Fruit fly (Drosophila melanogaster) whole organism, embryonic: Measurements from ENCODE around the gene dhd.

Source experiments
- CG11398 ChIP-seq: fragments of 200-800 bp; sonication (Bioruptor generic); optimal IDR thresholded peaks from 2 replicates; lab custom pipeline; 2016; ENCODE audit warnings: missing biosample characterization, missing genetic modification characterization
- CG12391 ChIP-seq: fragments of 200-800 bp; sonication (Bioruptor generic); optimal IDR thresholded peaks from 3 replicates; lab custom pipeline; 2018; ENCODE audit warnings: missing biosample characterization, mild to moderate bottlenecking, missing genetic modification characterization, moderate library complexity
- CG13123 ChIP-seq: fragments of 200-800 bp; sonication (Bioruptor generic); optimal IDR thresholded peaks from 2 replicates; lab custom pipeline; 2016; ENCODE audit warnings: missing biosample characterization, missing genetic modification characterization
- CG1603 ChIP-seq: fragments of 200-800 bp; sonication (Bioruptor generic); optimal IDR thresholded peaks from 2 replicates; lab custom pipeline; 2019; ENCODE audit warnings: missing biosample characterization, mild to moderate bottlenecking, missing genetic modification characterization, moderate library complexity
- CG17328 ChIP-seq: fragments of 200-800 bp; sonication (Bioruptor generic); IDR thresholded peaks from 2 replicates; pipeline ENCODE4 v1.3.6; 2022; ENCODE audit warnings: missing biosample characterization, missing genetic modification characterization
- CG17361 ChIP-seq: fragments of 200-800 bp; sonication (Bioruptor generic); IDR thresholded peaks from 3 replicates; pipeline ENCODE4 v1.3.6; 2022; ENCODE audit warnings: missing biosample characterization, missing genetic modification characterization
- CG2120 ChIP-seq: fragments of 200-800 bp; sonication (Bioruptor generic); optimal IDR thresholded peaks from 3 replicates; lab custom pipeline; 2016; ENCODE audit warnings: missing biosample characterization, missing genetic modification characterization
- CG32532 ChIP-seq: fragments of 200-800 bp; sonication (Bioruptor generic); IDR thresholded peaks from 2 replicates; pipeline ENCODE4 v1.3.6; 2022; ENCODE audit warnings: missing biosample characterization, missing genetic modification characterization
- CG33557 ChIP-seq: fragments of 200-800 bp; sonication (Bioruptor generic); optimal IDR thresholded peaks from 2 replicates; lab custom pipeline; 2019; ENCODE audit warnings: missing biosample characterization, mild to moderate bottlenecking, missing genetic modification characterization, moderate library complexity
- CG3847 ChIP-seq: fragments of 200-800 bp; sonication (Bioruptor generic); IDR thresholded peaks from 2 replicates; pipeline ENCODE4 v1.3.6; 2022; ENCODE audit warnings: missing biosample characterization, missing genetic modification characterization
- CG42726 ChIP-seq: fragments of 200-800 bp; sonication (Bioruptor generic); IDR thresholded peaks from 2 replicates; pipeline ENCODE4 v1.3.6; 2022; ENCODE audit warnings: missing biosample characterization, missing genetic modification characterization; ENCODE audit not compliant: partially characterized antibody
- CG4424 ChIP-seq: fragments of 200-800 bp; sonication (Bioruptor generic); optimal IDR thresholded peaks from 3 replicates; lab custom pipeline; 2016; ENCODE audit warnings: missing biosample characterization, missing genetic modification characterization
- CG4820 ChIP-seq: fragments of 200-800 bp; sonication (Bioruptor generic); optimal IDR thresholded peaks from 3 replicates; lab custom pipeline; 2016; ENCODE audit warnings: missing biosample characterization, missing genetic modification characterization
- CG9797 ChIP-seq: fragments of 200-800 bp; sonication (Bioruptor generic); optimal IDR thresholded peaks from 3 replicates; lab custom pipeline; 2018; ENCODE audit warnings: missing biosample characterization, mild to moderate bottlenecking, missing genetic modification characterization
- Chrac-16 ChIP-seq: fragments of 200-800 bp; sonication (Bioruptor generic); optimal IDR thresholded peaks from 3 replicates; lab custom pipeline; 2016; ENCODE audit warnings: missing biosample characterization, missing genetic modification characterization
- CrebB ChIP-seq: fragments of 200-800 bp; sonication (Bioruptor generic); optimal IDR thresholded peaks from 3 replicates; lab custom pipeline; 2018; ENCODE audit warnings: missing biosample characterization, mild to moderate bottlenecking, missing genetic modification characterization
- D19A ChIP-seq: fragments of 200-800 bp; optimal IDR thresholded peaks from 3 replicates; lab custom pipeline; 2019; ENCODE audit warnings: missing biosample characterization, mild to moderate bottlenecking, missing genetic modification characterization, moderate library complexity
- Dp ChIP-seq: fragments of 200-800 bp; sonication (Bioruptor generic); optimal IDR thresholded peaks from 2 replicates; lab custom pipeline; 2018; ENCODE audit warnings: missing biosample characterization, mild to moderate bottlenecking, missing genetic modification characterization, moderate library complexity
- Eip74EF ChIP-seq, 2 experiments: fragments of 200-800 bp in 1 of 2; fragments of >200 bp in 1 of 2; sonication (Bioruptor generic) in 1 of 2; optimal IDR thresholded peaks; 2 replicates each; lab custom pipeline; 2017 to 2019; ENCODE audit warnings: missing biosample characterization in 2 of 2, missing genetic modification characterization in 2 of 2, mild to moderate bottlenecking in 1 of 2, moderate library complexity in 1 of 2
- Elba2 ChIP-seq: fragments of 200-800 bp; sonication (Bioruptor generic); optimal IDR thresholded peaks from 3 replicates; lab custom pipeline; 2016; ENCODE audit warnings: missing biosample characterization, missing genetic modification characterization
- Ets97D ChIP-seq: fragments of 200-800 bp; sonication (Bioruptor generic); optimal IDR thresholded peaks from 3 replicates; lab custom pipeline; 2016; ENCODE audit warnings: missing biosample characterization, missing genetic modification characterization
- Fer1 ChIP-seq: fragments of 200-800 bp; sonication (Bioruptor generic); optimal IDR thresholded peaks from 2 replicates; lab custom pipeline; 2017; ENCODE audit warnings: missing biosample characterization, mild to moderate bottlenecking, missing genetic modification characterization
- H2.0 ChIP-seq: fragments of 200-800 bp; sonication (Bioruptor generic); IDR thresholded peaks from 2 replicates; pipeline ENCODE4 v1.3.6; 2022; ENCODE audit warnings: missing biosample characterization, missing genetic modification characterization
- HmgD ChIP-seq: fragments of 200-800 bp; sonication (Bioruptor generic); optimal IDR thresholded peaks from 3 replicates; lab custom pipeline; 2016; ENCODE audit warnings: missing biosample characterization, missing genetic modification characterization
- Lhr ChIP-seq: fragments of 200-800 bp; sonication (Bioruptor generic); optimal IDR thresholded peaks from 3 replicates; lab custom pipeline; 2017; ENCODE audit warnings: mild to moderate bottlenecking, missing biosample characterization, missing genetic modification reagents, missing genetic modification characterization
- Nf-YA ChIP-seq: fragments of 200-800 bp; sonication (Bioruptor generic); IDR thresholded peaks from 2 replicates; pipeline ENCODE4 v1.3.6; 2022; ENCODE audit warnings: missing biosample characterization, missing genetic modification characterization
- Nf-YC ChIP-seq: fragments of 200-800 bp; optimal IDR thresholded peaks from 3 replicates; lab custom pipeline; 2019; ENCODE audit warnings: missing biosample characterization, mild to moderate bottlenecking, missing genetic modification characterization, moderate library complexity
- PHDP ChIP-seq: fragments of 200-800 bp; sonication (Bioruptor generic); optimal IDR thresholded peaks from 3 replicates; lab custom pipeline; 2018; ENCODE audit warnings: missing biosample characterization, mild to moderate bottlenecking, missing genetic modification characterization, moderate library complexity
- Pdp1 ChIP-seq, 2 experiments: fragments of 200-800 bp; sonication (Bioruptor generic); optimal IDR thresholded peaks; 3 replicates each; lab custom pipeline; 2016; ENCODE audit warnings: missing biosample characterization in 2 of 2, missing genetic modification characterization in 2 of 2, mild to moderate bottlenecking in 1 of 2, moderate library complexity in 1 of 2
- Poxn ChIP-seq: fragments of 200-800 bp; sonication (Bioruptor generic); IDR thresholded peaks from 2 replicates; pipeline ENCODE4 v1.3.6; 2022; ENCODE audit warnings: missing biosample characterization, missing genetic modification characterization
- Ptx1 ChIP-seq: fragments of 200-800 bp; sonication (Bioruptor generic); IDR thresholded peaks from 2 replicates; pipeline ENCODE4 v1.3.6; 2022; ENCODE audit warnings: missing biosample characterization, missing genetic modification characterization
- Ssrp ChIP-seq: fragments of 200-800 bp; sonication (Bioruptor generic); optimal IDR thresholded peaks from 2 replicates; lab custom pipeline; 2018; ENCODE audit warnings: missing biosample characterization, mild to moderate bottlenecking, missing genetic modification characterization, moderate library complexity
- Taf1 ChIP-seq: fragments of 200-800 bp; sonication (Bioruptor generic); IDR thresholded peaks from 2 replicates; pipeline ENCODE4 v1.3.6; 2022; ENCODE audit warnings: missing biosample characterization, missing genetic modification characterization
- Usf ChIP-seq: fragments of 200-800 bp; sonication (Bioruptor generic); optimal IDR thresholded peaks from 2 replicates; lab custom pipeline; 2017; ENCODE audit warnings: missing genotype, missing biosample characterization, missing genetic modification characterization
- ab ChIP-seq: fragments of 200-800 bp; sonication (Bioruptor generic); optimal IDR thresholded peaks from 2 replicates; lab custom pipeline; 2016; ENCODE audit warnings: missing biosample characterization, missing genetic modification characterization
- az2 ChIP-seq: fragments of 200-800 bp; sonication (Bioruptor generic); optimal IDR thresholded peaks from 3 replicates; lab custom pipeline; 2016; ENCODE audit warnings: missing biosample characterization, missing genetic modification characterization
- br ChIP-seq: fragments of >200 bp; optimal IDR thresholded peaks from 2 replicates; lab custom pipeline; 2017
- bsh ChIP-seq, 2 experiments: fragments of 200-800 bp; sonication (Bioruptor generic); optimal IDR thresholded peaks; 2 replicates each; lab custom pipeline; 2017 to 2018; ENCODE audit warnings: mild to moderate bottlenecking in 2 of 2, missing biosample characterization in 2 of 2, missing genetic modification characterization in 2 of 2, moderate library complexity in 1 of 2
- ems ChIP-seq: fragments of 200-800 bp; sonication (Bioruptor generic); optimal IDR thresholded peaks from 3 replicates; lab custom pipeline; 2016; ENCODE audit warnings: missing biosample characterization, missing genetic modification characterization
- eyg ChIP-seq: fragments of 200-800 bp; sonication (Bioruptor generic); optimal IDR thresholded peaks from 3 replicates; lab custom pipeline; 2016; ENCODE audit warnings: missing biosample characterization, missing genetic modification characterization
- fru ChIP-seq: fragments of >200 bp; optimal IDR thresholded peaks from 2 replicates; lab custom pipeline; 2017
- hkb ChIP-seq, 2 experiments: fragments of 200-800 bp in 1 of 2; fragments of >200 bp in 1 of 2; sonication (Bioruptor generic) in 1 of 2; IDR thresholded peaks in 1 of 2; optimal IDR thresholded peaks in 1 of 2; 2 replicates each; pipeline versions ENCODE4 v1.3.6 to Lab custom; 2017 to 2022; ENCODE audit warnings: missing biosample characterization in 1 of 2, missing genetic modification characterization in 1 of 2
- insv ChIP-seq, 2 experiments: fragments of 200-800 bp; sonication (Bioruptor generic); optimal IDR thresholded peaks; 3 replicates each; lab custom pipeline; 2016 to 2018; ENCODE audit warnings: missing biosample characterization in 2 of 2, missing genetic modification characterization in 2 of 2
- inv ChIP-seq: fragments of 200-800 bp; sonication (Bioruptor generic); IDR thresholded peaks from 2 replicates; pipeline ENCODE4 v1.3.6; 2022; ENCODE audit warnings: missing biosample characterization, missing genetic modification characterization; ENCODE audit not compliant: partially characterized antibody
- nerfin-1 ChIP-seq: fragments of 200-800 bp; sonication (Bioruptor generic); optimal IDR thresholded peaks from 3 replicates; lab custom pipeline; 2019; ENCODE audit warnings: missing biosample characterization, mild to moderate bottlenecking, missing genetic modification characterization, moderate library complexity
- rib ChIP-seq: fragments of 200-800 bp; sonication (Bioruptor generic); IDR thresholded peaks from 2 replicates; pipeline ENCODE4 v1.3.6; 2022; ENCODE audit warnings: missing biosample characterization, missing genetic modification characterization
- sens-2 ChIP-seq: fragments of 200-800 bp; sonication (Bioruptor generic); IDR thresholded peaks from 2 replicates; pipeline ENCODE4 v1.3.6; 2022; ENCODE audit warnings: missing biosample characterization, missing genetic modification characterization
- sug ChIP-seq: fragments of 200-800 bp; optimal IDR thresholded peaks from 2 replicates; lab custom pipeline; 2019; ENCODE audit warnings: missing biosample characterization, mild to moderate bottlenecking, missing genetic modification characterization, moderate library complexity
- toy ChIP-seq: fragments of 200-800 bp; sonication (Bioruptor generic); IDR thresholded peaks from 2 replicates; pipeline ENCODE4 v1.3.6; 2022; ENCODE audit warnings: missing biosample characterization, missing genetic modification characterization
- tup ChIP-seq: fragments of 200-800 bp; sonication (Bioruptor generic); optimal IDR thresholded peaks from 2 replicates; lab custom pipeline; 2016; ENCODE audit warnings: missing biosample characterization, mild to moderate bottlenecking, missing genetic modification characterization, moderate library complexity
- vnd ChIP-seq: fragments of 200-800 bp; sonication (Bioruptor generic); IDR thresholded peaks from 3 replicates; pipeline ENCODE4 v1.3.6; 2022; ENCODE audit warnings: missing biosample characterization, missing genetic modification characterization; ENCODE audit not compliant: partially characterized antibody

dhd gene

dm6 chrX:5289692-5290091, 22.3 kb upstream of the dhd start (continued):
- TF ChIP-seq HmgD (GFP tag; lab: Kevin White, UChicago), result no peak
- TF ChIP-seq CrebB (tag; lab: Kevin White, UChicago), result no peak
- TF ChIP-seq tup (GFP tag; lab: Kevin White, UChicago), result no peak
- TF ChIP-seq Taf1, result no peak
- TF ChIP-seq Dp, result no peak
- no peak for TF ChIP-seq CG13123 (GFP tag; lab: Kevin White, UChicago)
- TF ChIP-seq CG12391 (tag; lab: Kevin White, UChicago), result no peak
- no peak for TF ChIP-seq az2
- no peak for TF ChIP-seq Ets97D (GFP tag; lab: Kevin White, UChicago)
- TF ChIP-seq Usf (GFP tag; lab: Kevin White, UChicago), result no peak
- no peak for TF ChIP-seq Nf-YA (GFP tag; lab: Robert Waterston, UW)
- TF ChIP-seq hkb (optimal IDR thresholded peaks at IDR 0.05; lab: Kevin White, UChicago), result no peak
- no peak for TF ChIP-seq hkb (GFP tag; IDR thresholded peaks at IDR 0.05; lab: Robert Waterston, UW)
- no peak for TF ChIP-seq sens-2 (GFP tag; lab: Robert Waterston, UW)
- no peak for TF ChIP-seq Fer1 (GFP tag; lab: Kevin White, UChicago)
- TF ChIP-seq CG42726 (GFP tag; lab: Robert Waterston, UW), result peak; percentile 35; the same call in 1 of the 2 replicates
- 0 out of 2 replicates have a peak, but pooled peaks have one; percentile 4 for TF ChIP-seq H2.0 (GFP tag; lab: Robert Waterston, UW)
- no peak for TF ChIP-seq ems (GFP tag; lab: Kevin White, UChicago)
- no peak for TF ChIP-seq CG4820 (GFP tag; lab: Kevin White, UChicago)
- TF ChIP-seq Ptx1 (GFP tag; lab: Robert Waterston, UW), result no peak
- TF ChIP-seq Poxn (GFP tag; lab: Robert Waterston, UW), result no peak
- TF ChIP-seq Pdp1 (GFP tag; optimal IDR thresholded peaks at IDR 0.05; lab: Kevin White, UChicago), result no peak
- peak; percentile 9 for TF ChIP-seq CG4424 (GFP tag; lab: Kevin White, UChicago)
- no peak for TF ChIP-seq CG3847
- no peak for TF ChIP-seq vnd (GFP tag; lab: Robert Waterston, UW)
- peak in 1 of 2 experiments; percentile 5 for TF ChIP-seq bsh (GFP tag; optimal IDR thresholded peaks at IDR 0.05; lab: Kevin White, UChicago)
- TF ChIP-seq CG11398 (GFP tag; lab: Kevin White, UChicago), result no peak
- TF ChIP-seq inv (GFP tag; lab: Robert Waterston, UW), result no peak
- peak; percentile 5 for TF ChIP-seq sug (tag; lab: Kevin White, UChicago)
- no peak for TF ChIP-seq Elba2
- TF ChIP-seq Eip74EF (GFP tag; optimal IDR thresholded peaks at IDR 0.05; lab: Kevin White, UChicago), result no peak
- peak; percentile 55 for TF ChIP-seq CG32532 (GFP tag; lab: Robert Waterston, UW)
- no peak for TF ChIP-seq nerfin-1
- TF ChIP-seq CG9797 (GFP tag; lab: Kevin White, UChicago), result no peak
- no peak for TF ChIP-seq insv (GFP tag; optimal IDR thresholded peaks at IDR 0.05; lab: Kevin White, UChicago)
- no peak for TF ChIP-seq Nf-YC (tag; lab: Kevin White, UChicago)
- no peak for TF ChIP-seq ab (GFP tag; lab: Kevin White, UChicago)
- no peak for TF ChIP-seq fru (lab: Kevin White, UChicago)
- TF ChIP-seq CG17361, result 0 out of 3 replicates have a peak, but pooled peaks have one; percentile 8
- TF ChIP-seq CG2120, result no peak
- TF ChIP-seq CG33557 (GFP tag; lab: Kevin White, UChicago), result no peak
- no peak for TF ChIP-seq rib (GFP tag; lab: Robert Waterston, UW)
- no peak for TF ChIP-seq CG17328 (GFP tag; lab: Robert Waterston, UW)
- peak; percentile 7 for TF ChIP-seq Lhr (GFP tag; lab: Kevin White, UChicago)
- TF ChIP-seq D19A, result no peak
- TF ChIP-seq PHDP (tag; lab: Kevin White, UChicago), result peak; percentile 20
- TF ChIP-seq CG1603, result peak; percentile 17
- TF ChIP-seq eyg (GFP tag; lab: Kevin White, UChicago), result no peak
- no peak for TF ChIP-seq br (lab: Kevin White, UChicago)
- no peak for TF ChIP-seq toy
- no peak for TF ChIP-seq Ssrp (tag; lab: Kevin White, UChicago)
- no peak for TF ChIP-seq Chrac-16 (GFP tag; lab: Kevin White, UChicago)
